Worm (Caenorhabditis elegans) whole organism, L4 larva: ENCODE measurements around the gene mig-39.
A peak's percentile ranks its signal among the peaks of the same experiment; 100 is the strongest.

Experiments
- F44E2.7 ChIP-seq: fragments of 200-800 bp; sonication (Bioruptor generic); IDR thresholded peaks from 2 replicates; pipeline ENCODE4 v2.1.2; 2022; ENCODE audit warnings: missing genetic modification characterization, missing compliant biosample characterization
- T20F7.1 ChIP-seq: fragments of 200-800 bp; sonication (Bioruptor generic); optimal IDR thresholded peaks from 2 replicates; lab custom pipeline; 2018; ENCODE audit warnings: mild to moderate bottlenecking, missing genetic modification characterization, missing compliant biosample characterization
- Y75B8A.6 ChIP-seq: fragments of 200-800 bp; sonication (Bioruptor generic); IDR thresholded peaks from 2 replicates; pipeline ENCODE4 v1.3.6; 2022; ENCODE audit warnings: missing genetic modification reagents, missing genetic modification characterization, missing compliant biosample characterization
- ZK337.2 ChIP-seq: fragments of 200-800 bp; sonication (Bioruptor generic); IDR thresholded peaks from 2 replicates; pipeline ENCODE4 v1.3.6; 2022; ENCODE audit warnings: missing genetic modification reagents, missing genetic modification characterization, missing compliant biosample characterization
- ZK546.5 ChIP-seq, 2 experiments: sonication (generic microtip); optimal IDR thresholded peaks; 2 replicates each; lab custom pipeline; 2017; ENCODE audit warnings: missing biosample characterization in 2 of 2, missing genetic modification characterization in 2 of 2
- aha-1 ChIP-seq: fragments of 150-350 bp; peaks from one replicate; lab custom pipeline; 2014; ENCODE audit warnings: missing biosample characterization, missing genetic modification characterization
- aly-2 ChIP-seq: sonication (generic microtip); optimal IDR thresholded peaks from 2 replicates; lab custom pipeline; 2018; ENCODE audit warnings: missing biosample characterization, missing genetic modification characterization
- ama-1 ChIP-seq: fragments of 150-350 bp; optimal IDR thresholded peaks from 2 replicates; lab custom pipeline; 2014; ENCODE audit warnings: inconsistent platforms, mixed read lengths
- arid-1 ChIP-seq: fragments of 200-800 bp; sonication (Bioruptor generic); conservative IDR thresholded peaks from 2 replicates; pipeline ENCODE4 v1.3.6; 2022; ENCODE audit warnings: missing genetic modification reagents, missing genetic modification characterization, missing compliant biosample characterization
- ceh-20 ChIP-seq: fragments of 200-800 bp; sonication (Bioruptor generic); IDR thresholded peaks from 2 replicates; pipeline ENCODE4 v1.3.6; 2022; ENCODE audit warnings: missing genetic modification reagents, missing genetic modification characterization, missing compliant biosample characterization
- ceh-32 ChIP-seq: sonication (generic microtip); optimal IDR thresholded peaks from 2 replicates; lab custom pipeline; 2016; ENCODE audit warnings: mild to moderate bottlenecking, missing genetic modification characterization, missing compliant biosample characterization; ENCODE audit not compliant: poor library complexity
- ceh-62 ChIP-seq: sonication (generic microtip); optimal IDR thresholded peaks from 2 replicates; lab custom pipeline; 2017; ENCODE audit warnings: missing biosample characterization, missing genetic modification characterization
- ces-1 ChIP-seq: fragments of 150-350 bp; sonication (generic microtip); optimal IDR thresholded peaks from 4 replicates; lab custom pipeline; 2014; ENCODE audit warnings: missing biosample characterization, missing genetic modification reagents, missing genetic modification characterization
- cey-2 ChIP-seq: sonication (generic microtip); optimal IDR thresholded peaks from 3 replicates; lab custom pipeline; 2017; ENCODE audit warnings: missing genetic modification characterization, mild to moderate bottlenecking, missing compliant biosample characterization, antibody characterized with exemption, borderline replicate concordance; ENCODE audit not compliant: insufficient read depth
- ctbp-1 ChIP-seq: fragments of 200-800 bp; sonication (Bioruptor generic); IDR thresholded peaks from 2 replicates; pipeline ENCODE4 v1.3.6; 2022; ENCODE audit warnings: missing genetic modification reagents, missing genetic modification characterization, missing compliant biosample characterization
- daf-12 ChIP-seq: fragments of 150-350 bp; optimal IDR thresholded peaks from 2 replicates; lab custom pipeline; 2014; ENCODE audit warnings: missing biosample characterization, missing genetic modification reagents, missing genetic modification characterization
- daf-19 ChIP-seq: fragments of 200-800 bp; sonication (Bioruptor generic); conservative IDR thresholded peaks from 2 replicates; pipeline ENCODE4 v1.3.6; 2022; ENCODE audit warnings: missing genetic modification characterization, missing compliant biosample characterization
- dmd-6 ChIP-seq: fragments of 200-800 bp; sonication (Bioruptor generic); IDR thresholded peaks from 2 replicates; pipeline ENCODE4 v1.3.6; 2022; ENCODE audit warnings: missing genetic modification reagents, missing genetic modification characterization, missing compliant biosample characterization
- dmd-8 ChIP-seq: fragments of 200-800 bp; sonication (Bioruptor generic); IDR thresholded peaks from 2 replicates; pipeline ENCODE4 v1.3.6; 2022; ENCODE audit warnings: missing genetic modification characterization, missing compliant biosample characterization
- dpl-1 ChIP-seq: fragments of 150-350 bp; optimal IDR thresholded peaks from 2 replicates; lab custom pipeline; 2014; ENCODE audit warnings: missing biosample characterization, missing genetic modification reagents, missing genetic modification characterization
- dve-1 ChIP-seq: sonication (generic microtip); optimal IDR thresholded peaks from 2 replicates; lab custom pipeline; 2017; ENCODE audit warnings: antibody characterized with exemption, mild to moderate bottlenecking, missing genetic modification characterization, missing compliant biosample characterization; ENCODE audit not compliant: insufficient read depth
- fos-1 ChIP-seq: fragments of 150-350 bp; optimal IDR thresholded peaks from 2 replicates; lab custom pipeline; 2014; ENCODE audit warnings: missing biosample characterization, missing genetic modification characterization
- gei-8 ChIP-seq: fragments of 200-800 bp; sonication (Bioruptor generic); optimal IDR thresholded peaks from 2 replicates; lab custom pipeline; 2018; ENCODE audit warnings: mild to moderate bottlenecking, missing genetic modification characterization, missing compliant biosample characterization
- hif-1 ChIP-seq, 2 experiments: sonication (generic microtip); optimal IDR thresholded peaks; 2 replicates each; lab custom pipeline; 2016 to 2017; ENCODE audit warnings: missing compliant biosample characterization in 2 of 2, missing genetic modification characterization in 2 of 2, missing genetic modification reagents in 2 of 2, missing genotype in 2 of 2, mild to moderate bottlenecking in 1 of 2
- hlh-11 ChIP-seq: fragments of 200-800 bp; sonication (Bioruptor generic); optimal IDR thresholded peaks from 2 replicates; lab custom pipeline; 2018; ENCODE audit warnings: mild to moderate bottlenecking, missing genetic modification characterization, missing compliant biosample characterization
- hlh-30 ChIP-seq: sonication (generic microtip); optimal IDR thresholded peaks from 2 replicates; lab custom pipeline; 2017; ENCODE audit warnings: antibody characterized with exemption, mild to moderate bottlenecking, missing genetic modification characterization, missing compliant biosample characterization; ENCODE audit not compliant: insufficient read depth
- jun-1 ChIP-seq: fragments of 150-350 bp; optimal IDR thresholded peaks from 2 replicates; lab custom pipeline; 2014; ENCODE audit warnings: missing biosample characterization, missing genetic modification reagents, missing genetic modification characterization
- lin-1 ChIP-seq: fragments of 200-800 bp; sonication (Bioruptor generic); IDR thresholded peaks from 2 replicates; pipeline ENCODE4 v1.3.6; 2022; ENCODE audit warnings: missing genetic modification reagents, missing genetic modification characterization, missing compliant biosample characterization
- lin-13 ChIP-seq: fragments of 150-350 bp; optimal IDR thresholded peaks from 2 replicates; lab custom pipeline; 2014; ENCODE audit warnings: missing biosample characterization, missing genetic modification reagents, missing genetic modification characterization
- lin-29 ChIP-seq: fragments of 200-800 bp; sonication (Bioruptor generic); IDR thresholded peaks from 2 replicates; pipeline ENCODE4 v1.3.6; 2022; ENCODE audit warnings: missing genetic modification reagents, missing genetic modification characterization, missing compliant biosample characterization
- madf-9 ChIP-seq: fragments of 200-800 bp; sonication (Bioruptor generic); conservative IDR thresholded peaks from 2 replicates; pipeline ENCODE4 v1.3.6; 2022; ENCODE audit warnings: missing genetic modification reagents, missing genetic modification characterization, missing compliant biosample characterization
- mdt-29 ChIP-seq: fragments of 200-800 bp; sonication (Bioruptor generic); IDR thresholded peaks from 2 replicates; pipeline ENCODE4 v1.3.6; 2022; ENCODE audit warnings: missing genetic modification reagents, missing genetic modification characterization, missing compliant biosample characterization
- mxl-2 ChIP-seq: fragments of 200-800 bp; sonication (Bioruptor generic); conservative IDR thresholded peaks from 2 replicates; pipeline ENCODE4 v1.3.6; 2022; ENCODE audit warnings: missing genetic modification reagents, missing genetic modification characterization, missing compliant biosample characterization
- nhr-102 ChIP-seq: sonication (generic microtip); optimal IDR thresholded peaks from 2 replicates; lab custom pipeline; 2016; ENCODE audit warnings: mild to moderate bottlenecking, missing genetic modification characterization, moderate library complexity, missing compliant biosample characterization
- nhr-11 ChIP-seq: fragments of 150-350 bp; optimal IDR thresholded peaks from 2 replicates; lab custom pipeline; 2014; ENCODE audit warnings: missing biosample characterization, missing genetic modification characterization
- nhr-237 ChIP-seq: sonication (generic microtip); optimal IDR thresholded peaks from 2 replicates; lab custom pipeline; 2017; ENCODE audit warnings: missing biosample characterization, missing genetic modification characterization
- nhr-25 ChIP-seq: sonication (generic microtip); optimal IDR thresholded peaks from 2 replicates; lab custom pipeline; 2017; ENCODE audit warnings: missing genetic modification characterization, mild to moderate bottlenecking, missing compliant biosample characterization, antibody characterized with exemption, moderate library complexity, borderline replicate concordance; ENCODE audit not compliant: insufficient read depth
- nhr-28 ChIP-seq: fragments of 150-350 bp; optimal IDR thresholded peaks from 2 replicates; lab custom pipeline; 2014; ENCODE audit warnings: missing biosample characterization, missing genetic modification characterization
- nhr-76 ChIP-seq: fragments of 150-350 bp; optimal IDR thresholded peaks from 2 replicates; lab custom pipeline; 2014; ENCODE audit warnings: missing biosample characterization, missing genetic modification characterization
- pqm-1 ChIP-seq: sonication (generic microtip); optimal IDR thresholded peaks from 2 replicates; lab custom pipeline; 2017; ENCODE audit warnings: missing biosample characterization, missing genetic modification characterization
- saeg-2 ChIP-seq: fragments of 200-800 bp; sonication (Bioruptor generic); IDR thresholded peaks from 2 replicates; pipeline ENCODE4 v1.3.6; 2022; ENCODE audit warnings: missing genetic modification reagents, missing genetic modification characterization, missing compliant biosample characterization
- sdz-12 ChIP-seq: fragments of 200-800 bp; sonication (Bioruptor generic); optimal IDR thresholded peaks from 2 replicates; lab custom pipeline; 2018; ENCODE audit warnings: mild to moderate bottlenecking, missing genetic modification characterization, missing compliant biosample characterization
- set-16 ChIP-seq: fragments of 200-800 bp; sonication (Bioruptor generic); IDR thresholded peaks from 2 replicates; pipeline ENCODE4 v1.3.6; 2022; ENCODE audit warnings: missing genetic modification reagents, missing genetic modification characterization, missing compliant biosample characterization
- skn-1 ChIP-seq: fragments of 150-350 bp; optimal IDR thresholded peaks from 2 replicates; lab custom pipeline; 2014; ENCODE audit warnings: missing biosample characterization, missing genetic modification characterization
- snpc-1.2 ChIP-seq: fragments of 200-800 bp; sonication (Bioruptor generic); IDR thresholded peaks from 2 replicates; pipeline ENCODE4 v1.3.6; 2022; ENCODE audit warnings: missing genetic modification reagents, missing genetic modification characterization, missing compliant biosample characterization
- unc-130 ChIP-seq: sonication (generic microtip); optimal IDR thresholded peaks from 2 replicates; lab custom pipeline; 2016; ENCODE audit warnings: missing genetic modification reagents, missing genetic modification characterization, missing compliant biosample characterization
- unc-39 ChIP-seq: sonication (generic microtip); optimal IDR thresholded peaks from 2 replicates; lab custom pipeline; 2017; ENCODE audit warnings: missing biosample characterization, missing genetic modification characterization
- unc-62 ChIP-seq, 3 experiments: fragments of 150-350 bp in 1 of 3; sonication (generic microtip); optimal IDR thresholded peaks in 2 of 3; peaks in 1 of 3; 1 replicate in 1 of 3; 2 replicates in 2 of 3; lab custom pipeline; 2014 to 2017; ENCODE audit warnings: missing biosample characterization in 3 of 3, missing genetic modification characterization in 3 of 3, missing genetic modification reagents in 3 of 3, missing genotype in 1 of 3
- zag-1 ChIP-seq: fragments of 150-350 bp; optimal IDR thresholded peaks from 2 replicates; lab custom pipeline; 2014; ENCODE audit warnings: missing biosample characterization, missing genetic modification characterization
- zfp-3 ChIP-seq: fragments of 200-800 bp; sonication (Bioruptor generic); conservative IDR thresholded peaks from 2 replicates; pipeline ENCODE4 v1.3.6; 2022; ENCODE audit warnings: missing genetic modification reagents, missing genetic modification characterization, missing compliant biosample characterization
- zip-2 ChIP-seq: fragments of 150-350 bp; optimal IDR thresholded peaks from 2 replicates; lab custom pipeline; 2014; ENCODE audit warnings: missing biosample characterization, missing genetic modification characterization
- ztf-11 ChIP-seq: fragments of 150-350 bp; optimal IDR thresholded peaks from 2 replicates; lab custom pipeline; 2014; ENCODE audit warnings: missing biosample characterization, missing genetic modification characterization

The mig-39 gene

DNA sequence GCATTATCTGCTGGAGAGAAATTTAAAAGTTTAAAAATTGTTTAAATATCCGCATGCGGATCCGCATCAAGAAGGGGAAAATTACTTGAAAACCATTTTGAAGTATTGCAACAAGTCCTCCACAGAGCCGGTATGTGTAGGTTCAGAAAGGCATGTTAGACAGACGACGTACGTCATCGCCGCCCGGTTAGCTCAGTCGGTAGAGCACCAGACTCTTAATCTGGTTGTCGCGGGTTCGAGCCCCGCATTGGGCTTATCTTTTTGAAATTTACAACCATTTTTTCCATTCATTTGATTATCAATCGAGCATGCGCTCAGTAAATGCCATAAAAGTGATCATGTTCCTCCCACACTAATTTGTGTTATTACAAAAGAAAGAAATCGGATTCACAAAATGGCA is 6.5 kb downstream of the mig-39 start (continued):
- TF ChIP-seq hif-1 (tag; optimal IDR thresholded peaks at IDR 0.05; lab: Kevin White, UChicago) = no peak
- no peak for TF ChIP-seq dpl-1
- no peak for TF ChIP-seq zip-2 (tag; lab: Kevin White, UChicago)
- TF ChIP-seq arid-1 (GFP tag; lab: Robert Waterston, UW) = 0 out of 2 replicates have a peak, but pooled peaks have one; percentile 32
- no peak for TF ChIP-seq ceh-62
- TF ChIP-seq lin-13 (GFP tag; lab: Kevin White, UChicago) = no peak
- no peak for TF ChIP-seq ama-1
- no peak for TF ChIP-seq ctbp-1
- no peak for TF ChIP-seq nhr-11 (tag; lab: Kevin White, UChicago)
- no peak for TF ChIP-seq unc-62 (GFP tag; optimal IDR thresholded peaks at IDR 0.05 in 1 of 2; lab: Kevin White, UChicago)
- no peak for TF ChIP-seq unc-62 (tag; optimal IDR thresholded peaks at IDR 0.05; lab: Kevin White, UChicago)
- TF ChIP-seq nhr-28 (tag; lab: Kevin White, UChicago) = no peak
- no peak for TF ChIP-seq skn-1 (tag; lab: Kevin White, UChicago)
- no peak for TF ChIP-seq dve-1 (tag; lab: Kevin White, UChicago)
- no peak for TF ChIP-seq ces-1 (GFP tag; lab: Kevin White, UChicago)
- no peak for TF ChIP-seq aha-1 (tag; lab: Kevin White, UChicago)
- TF ChIP-seq dmd-6 (GFP tag; lab: Robert Waterston, UW) = no peak
- no peak for TF ChIP-seq mxl-2
- no peak for TF ChIP-seq ceh-20 (GFP tag; lab: Robert Waterston, UW)
- TF ChIP-seq snpc-1.2 (GFP tag; lab: Robert Waterston, UW) = peak; percentile 72
- TF ChIP-seq T20F7.1 (GFP tag; lab: Kevin White, UChicago) = no peak
- no peak for TF ChIP-seq sdz-12 (GFP tag; lab: Kevin White, UChicago)
- no peak for TF ChIP-seq nhr-237 (tag; lab: Kevin White, UChicago)
- TF ChIP-seq lin-1 (GFP tag; lab: Robert Waterston, UW) = no peak
- no peak for TF ChIP-seq ZK337.2 (GFP tag; lab: Robert Waterston, UW)
- TF ChIP-seq saeg-2 = no peak
- TF ChIP-seq nhr-25 (tag; lab: Kevin White, UChicago) = no peak
- TF ChIP-seq zag-1 = no peak
- no peak for TF ChIP-seq ceh-32 (tag; lab: Kevin White, UChicago)
- TF ChIP-seq unc-39 = no peak
- no peak for TF ChIP-seq daf-12 (tag; lab: Kevin White, UChicago)
- no peak for TF ChIP-seq daf-19
- TF ChIP-seq gei-8 (GFP tag; lab: Kevin White, UChicago) = no peak
- TF ChIP-seq unc-130 = no peak
- no peak for TF ChIP-seq ZK546.5 (tag; optimal IDR thresholded peaks at IDR 0.05; lab: Kevin White, UChicago)
- TF ChIP-seq lin-29 = no peak
- TF ChIP-seq nhr-102 (tag; lab: Kevin White, UChicago) = no peak
- TF ChIP-seq ztf-11 = no peak
- no peak for TF ChIP-seq hlh-30 (tag; lab: Kevin White, UChicago)
- TF ChIP-seq dmd-8 (GFP tag; lab: Robert Waterston, UW) = peak; percentile 75
- TF ChIP-seq set-16 (GFP tag; lab: Robert Waterston, UW) = no peak
- TF ChIP-seq cey-2 (tag; lab: Kevin White, UChicago) = no peak
- TF ChIP-seq madf-9 = no peak
- TF ChIP-seq Y75B8A.6 (GFP tag; lab: Robert Waterston, UW) = no peak
- no peak for TF ChIP-seq pqm-1 (tag; lab: Kevin White, UChicago)
- no peak for TF ChIP-seq nhr-76
- no peak for TF ChIP-seq aly-2 (tag; lab: Kevin White, UChicago)
- no peak for TF ChIP-seq jun-1 (tag; lab: Kevin White, UChicago)
- TF ChIP-seq fos-1 (tag; lab: Kevin White, UChicago) = no peak
- 0 out of 2 replicates have a peak, but pooled peaks have one; percentile 53 for TF ChIP-seq F44E2.7 (GFP tag; lab: Robert Waterston, UW)
- no peak for TF ChIP-seq zfp-3 (GFP tag; lab: Robert Waterston, UW)
- no peak for TF ChIP-seq hlh-11 (tag; lab: Kevin White, UChicago)
- TF ChIP-seq mdt-29 (GFP tag; lab: Robert Waterston, UW) = no peak
